Fruit fly (Drosophila melanogaster) whole organism, embryonic: ENCODE results near the gene Sap30.

Experiments used
- Atf3 ChIP-seq: fragments of 200-800 bp; sonication (Bioruptor generic); optimal IDR thresholded peaks from 3 replicates; lab custom pipeline; 2016; ENCODE audit warnings: missing biosample characterization, missing genetic modification characterization
- CG10321 ChIP-seq: fragments of 200-800 bp; sonication (Bioruptor generic); IDR thresholded peaks from 2 replicates; pipeline ENCODE4 v1.3.6; 2022; ENCODE audit warnings: missing biosample characterization, missing genetic modification characterization
- CG10543 ChIP-seq: fragments of 200-800 bp; sonication (Bioruptor generic); optimal IDR thresholded peaks from 3 replicates; lab custom pipeline; 2017; ENCODE audit warnings: missing biosample characterization, mild to moderate bottlenecking, missing genetic modification characterization, moderate library complexity
- CG10959 ChIP-seq: fragments of 200-800 bp; sonication (Bioruptor generic); IDR thresholded peaks from 2 replicates; pipeline ENCODE4 v1.3.6; 2022; ENCODE audit warnings: missing biosample characterization, missing genetic modification characterization
- CG11696 ChIP-seq: fragments of 200-800 bp; sonication (Bioruptor generic); IDR thresholded peaks from 2 replicates; pipeline ENCODE4 v1.3.6; 2022; ENCODE audit warnings: missing biosample characterization, missing genetic modification characterization
- CG12236 ChIP-seq: fragments of 200-800 bp; sonication (Bioruptor generic); optimal IDR thresholded peaks from 2 replicates; lab custom pipeline; 2016; ENCODE audit warnings: missing biosample characterization, missing genetic modification characterization
- CG12769 ChIP-seq: fragments of 200-800 bp; sonication (Bioruptor generic); optimal IDR thresholded peaks from 2 replicates; lab custom pipeline; 2019; ENCODE audit warnings: missing biosample characterization, mild to moderate bottlenecking, missing genetic modification characterization, moderate library complexity
- CG14965 ChIP-seq: fragments of 200-800 bp; sonication (Bioruptor generic); optimal IDR thresholded peaks from 2 replicates; lab custom pipeline; 2016; ENCODE audit warnings: missing biosample characterization, missing genetic modification characterization, borderline replicate concordance
- CG17612 ChIP-seq: fragments of 200-800 bp; sonication (Bioruptor generic); IDR thresholded peaks from 2 replicates; pipeline ENCODE4 v1.3.6; 2022; ENCODE audit warnings: missing biosample characterization, missing genetic modification characterization
- CG1792 ChIP-seq: fragments of 200-800 bp; sonication (Bioruptor generic); optimal IDR thresholded peaks from 2 replicates; lab custom pipeline; 2016; ENCODE audit warnings: missing biosample characterization, missing genetic modification characterization
- CG1832 ChIP-seq: fragments of 200-800 bp; sonication (Bioruptor generic); optimal IDR thresholded peaks from 2 replicates; lab custom pipeline; 2017; ENCODE audit warnings: missing biosample characterization, mild to moderate bottlenecking, missing genetic modification characterization, inconsistent platforms
- CG2199 ChIP-seq: fragments of 200-800 bp; sonication (Bioruptor generic); IDR thresholded peaks from 3 replicates; pipeline ENCODE4 v1.3.6; 2022; ENCODE audit warnings: missing biosample characterization, missing genetic modification characterization
- CG30403 ChIP-seq: fragments of 200-800 bp; sonication (Bioruptor generic); optimal IDR thresholded peaks from 3 replicates; lab custom pipeline; 2016; ENCODE audit warnings: missing biosample characterization, missing genetic modification characterization
- CG5953 ChIP-seq: fragments of 200-800 bp; sonication (Bioruptor generic); IDR thresholded peaks from 2 replicates; pipeline ENCODE4 v1.3.6; 2022; ENCODE audit warnings: missing biosample characterization, missing genetic modification characterization
- CG6175 ChIP-seq: fragments of 200-800 bp; sonication (Bioruptor generic); IDR thresholded peaks from 3 replicates; pipeline ENCODE4 v1.3.6; 2022; ENCODE audit warnings: missing biosample characterization, missing genetic modification characterization
- CG7928 ChIP-seq: fragments of 200-800 bp; sonication (Bioruptor generic); optimal IDR thresholded peaks from 2 replicates; lab custom pipeline; 2017; ENCODE audit warnings: missing biosample characterization, mild to moderate bottlenecking, missing genetic modification characterization
- CG8290 ChIP-seq, 3 experiments: fragments of 200-800 bp; sonication (Bioruptor generic); optimal IDR thresholded peaks; 2 replicates each; lab custom pipeline; 2016 to 2019; ENCODE audit warnings: missing biosample characterization in 3 of 3, missing genetic modification characterization in 3 of 3, mild to moderate bottlenecking in 2 of 3, moderate library complexity in 1 of 3
- CG9215 ChIP-seq: fragments of 200-800 bp; sonication (Bioruptor generic); IDR thresholded peaks from 2 replicates; pipeline ENCODE4 v1.3.6; 2022; ENCODE audit warnings: missing biosample characterization, missing genetic modification characterization
- CG9797 ChIP-seq: fragments of 200-800 bp; sonication (Bioruptor generic); optimal IDR thresholded peaks from 3 replicates; lab custom pipeline; 2018; ENCODE audit warnings: missing biosample characterization, mild to moderate bottlenecking, missing genetic modification characterization
- Deaf1 ChIP-seq: fragments of 200-800 bp; optimal IDR thresholded peaks from 3 replicates; lab custom pipeline; 2019; ENCODE audit warnings: missing biosample characterization, mild to moderate bottlenecking, missing genetic modification characterization, moderate library complexity
- Fer1 ChIP-seq: fragments of 200-800 bp; sonication (Bioruptor generic); optimal IDR thresholded peaks from 2 replicates; lab custom pipeline; 2017; ENCODE audit warnings: missing biosample characterization, mild to moderate bottlenecking, missing genetic modification characterization
- Hr78 ChIP-seq, 2 experiments: fragments of 200-800 bp in 1 of 2; fragments of >200 bp in 1 of 2; sonication (Bioruptor generic) in 1 of 2; optimal IDR thresholded peaks; 2 replicates each; lab custom pipeline; 2017 to 2019; ENCODE audit warnings: missing biosample characterization in 2 of 2, missing genetic modification characterization in 2 of 2, mild to moderate bottlenecking in 1 of 2, moderate library complexity in 1 of 2
- Med ChIP-seq: fragments of 200-800 bp; sonication (Bioruptor generic); peaks from one replicate; lab custom pipeline; 2016; ENCODE audit warnings: missing biosample characterization, missing genetic modification characterization, mild to moderate bottlenecking, inconsistent platforms, moderate library complexity
- Neu2 ChIP-seq: fragments of 200-800 bp; sonication (Bioruptor generic); optimal IDR thresholded peaks from 3 replicates; lab custom pipeline; 2016; ENCODE audit warnings: missing biosample characterization, missing genetic modification characterization, borderline replicate concordance
- Nf-YC ChIP-seq: fragments of 200-800 bp; optimal IDR thresholded peaks from 3 replicates; lab custom pipeline; 2019; ENCODE audit warnings: missing biosample characterization, mild to moderate bottlenecking, missing genetic modification characterization, moderate library complexity
- NfI ChIP-seq: fragments of 200-800 bp; sonication (Bioruptor generic); optimal IDR thresholded peaks from 3 replicates; lab custom pipeline; 2018; ENCODE audit warnings: missing biosample characterization, mild to moderate bottlenecking, missing genetic modification characterization, moderate library complexity
- Pdp1 ChIP-seq, 2 experiments: fragments of 200-800 bp; sonication (Bioruptor generic); optimal IDR thresholded peaks; 3 replicates each; lab custom pipeline; 2016; ENCODE audit warnings: missing biosample characterization in 2 of 2, missing genetic modification characterization in 2 of 2, mild to moderate bottlenecking in 1 of 2, moderate library complexity in 1 of 2
- Poxn ChIP-seq: fragments of 200-800 bp; sonication (Bioruptor generic); IDR thresholded peaks from 2 replicates; pipeline ENCODE4 v1.3.6; 2022; ENCODE audit warnings: missing biosample characterization, missing genetic modification characterization
- Xbp1 ChIP-seq: fragments of 200-800 bp; sonication (Bioruptor generic); optimal IDR thresholded peaks from 3 replicates; lab custom pipeline; 2016; ENCODE audit warnings: missing biosample characterization, mild to moderate bottlenecking, missing genetic modification characterization
- chinmo ChIP-seq: fragments of 200-800 bp; sonication (Bioruptor generic); IDR thresholded peaks from 4 replicates; pipeline ENCODE4 v1.3.6; 2022; ENCODE audit warnings: missing biosample characterization, missing genetic modification characterization; ENCODE audit not compliant: partially characterized antibody
- chn ChIP-seq: fragments of 200-800 bp; sonication (Bioruptor generic); optimal IDR thresholded peaks from 2 replicates; lab custom pipeline; 2016; ENCODE audit warnings: missing biosample characterization, missing genetic modification characterization
- ci ChIP-seq: fragments of 200-800 bp; sonication (Bioruptor generic); IDR thresholded peaks from 3 replicates; pipeline ENCODE4 v1.3.6; 2022; ENCODE audit warnings: missing biosample characterization, missing genetic modification characterization
- crc ChIP-seq: fragments of 200-800 bp; sonication (Bioruptor generic); optimal IDR thresholded peaks from 2 replicates; lab custom pipeline; 2016; ENCODE audit warnings: missing biosample characterization, missing genetic modification characterization
- cwo ChIP-seq: fragments of 200-800 bp; sonication (Bioruptor generic); optimal IDR thresholded peaks from 3 replicates; lab custom pipeline; 2017; ENCODE audit warnings: missing biosample characterization, missing genetic modification characterization, mild to moderate bottlenecking, moderate library complexity, missing genetic modification reagents
- eve ChIP-seq, 2 experiments: fragments of >200 bp; optimal IDR thresholded peaks; 2 replicates each; lab custom pipeline; 2017; ENCODE audit warnings: missing biosample characterization in 2 of 2, missing genetic modification characterization in 2 of 2
- fd96Cb ChIP-seq: fragments of 200-800 bp; sonication (Bioruptor generic); optimal IDR thresholded peaks from 2 replicates; lab custom pipeline; 2018; ENCODE audit warnings: missing biosample characterization, mild to moderate bottlenecking, missing genetic modification characterization, moderate library complexity
- ftz-f1 ChIP-seq: fragments of 200-800 bp; sonication (Bioruptor generic); optimal IDR thresholded peaks from 2 replicates; lab custom pipeline; 2016; ENCODE audit warnings: missing biosample characterization, missing genetic modification characterization
- gsb ChIP-seq: fragments of 200-800 bp; sonication (Bioruptor generic); IDR thresholded peaks from 2 replicates; pipeline ENCODE4 v1.3.6; 2022; ENCODE audit warnings: missing biosample characterization, missing genetic modification characterization
- hkb ChIP-seq, 2 experiments: fragments of 200-800 bp in 1 of 2; fragments of >200 bp in 1 of 2; sonication (Bioruptor generic) in 1 of 2; IDR thresholded peaks in 1 of 2; optimal IDR thresholded peaks in 1 of 2; 2 replicates each; pipeline versions ENCODE4 v1.3.6 to Lab custom; 2017 to 2022; ENCODE audit warnings: missing biosample characterization in 1 of 2, missing genetic modification characterization in 1 of 2
- ken ChIP-seq: fragments of 200-800 bp; sonication (Bioruptor generic); IDR thresholded peaks from 3 replicates; pipeline ENCODE4 v1.3.6; 2022; ENCODE audit warnings: missing biosample characterization, missing genetic modification characterization
- lov ChIP-seq, 2 experiments: fragments of 200-800 bp in 1 of 2; fragments of >200 bp in 1 of 2; sonication (Bioruptor generic) in 1 of 2; IDR thresholded peaks in 1 of 2; optimal IDR thresholded peaks in 1 of 2; 2 replicates in 1 of 2; 3 replicates in 1 of 2; pipeline versions ENCODE4 v1.3.6 to Lab custom; 2017 to 2022; ENCODE audit warnings: missing biosample characterization in 1 of 2, missing genetic modification characterization in 1 of 2
- nerfin-2 ChIP-seq: fragments of 200-800 bp; sonication (Bioruptor generic); IDR thresholded peaks from 2 replicates; pipeline ENCODE4 v1.3.6; 2022; ENCODE audit warnings: missing biosample characterization, missing genetic modification characterization; ENCODE audit not compliant: partially characterized antibody
- phol ChIP-seq: fragments of 200-800 bp; sonication (Bioruptor generic); optimal IDR thresholded peaks from 3 replicates; lab custom pipeline; 2018; ENCODE audit warnings: missing biosample characterization, mild to moderate bottlenecking, missing genetic modification characterization, moderate library complexity
- sd ChIP-seq: fragments of 200-800 bp; sonication (Bioruptor generic); optimal IDR thresholded peaks from 3 replicates; lab custom pipeline; 2018; ENCODE audit warnings: missing biosample characterization, mild to moderate bottlenecking, missing genetic modification characterization, moderate library complexity
- slbo ChIP-seq: fragments of 200-800 bp; sonication (Bioruptor generic); IDR thresholded peaks from 2 replicates; pipeline ENCODE4 v1.3.6; 2022; ENCODE audit warnings: missing biosample characterization, missing genetic modification characterization
- sr ChIP-seq: fragments of 200-800 bp; sonication (Bioruptor generic); IDR thresholded peaks from 3 replicates; pipeline ENCODE4 v1.3.6; 2022; ENCODE audit warnings: missing biosample characterization, missing genetic modification characterization

The Sap30 gene

DNA sequence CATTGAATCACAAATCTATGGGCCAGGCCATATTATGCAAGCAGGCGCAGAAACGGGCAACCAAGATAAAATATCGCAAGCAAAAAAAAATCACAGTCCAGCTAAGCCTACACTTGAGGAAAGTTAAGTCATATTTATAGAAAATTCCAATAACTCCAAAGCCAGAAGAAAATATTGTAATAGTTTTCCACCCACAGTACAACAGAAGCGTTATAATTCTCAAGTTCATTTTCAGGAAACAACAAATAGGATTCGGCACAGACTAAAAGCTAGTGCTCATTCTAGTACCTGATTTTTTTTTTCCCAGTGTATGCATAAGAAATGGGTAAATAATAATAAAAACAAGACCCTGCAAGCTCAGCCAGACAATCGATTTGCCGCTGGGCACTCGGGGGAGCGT, 21.3 kb upstream of the Sap30 start (continued):
- TF ChIP-seq gsb (GFP tag; lab: Robert Waterston, UW) (no peak), Xbp1 (GFP tag; lab: Kevin White, UChicago) (no peak), CG11696 (GFP tag; lab: Robert Waterston, UW) (no peak), CG12236 (GFP tag; lab: Kevin White, UChicago) (no peak), crc (GFP tag; lab: Kevin White, UChicago) (no peak), Pdp1 (GFP tag; optimal IDR thresholded peaks at IDR 0.05; lab: Kevin White, UChicago) (peak in 1 of 2 experiments; percentile 4), NfI (GFP tag; lab: Kevin White, UChicago) (no peak), fd96Cb (tag; lab: Kevin White, UChicago) (no peak), CG9797 (GFP tag; lab: Kevin White, UChicago) (no peak), CG14965 (GFP tag; lab: Kevin White, UChicago) (no peak), Poxn (GFP tag; lab: Robert Waterston, UW) (no peak), Fer1 (no peak), CG7928 (GFP tag; lab: Kevin White, UChicago) (no peak), CG30403 (GFP tag; lab: Kevin White, UChicago) (no peak), Deaf1 (no peak), CG6175 (no peak), ken (no peak), CG10959 (no peak), Neu2 (GFP tag; lab: Kevin White, UChicago) (no peak), hkb (optimal IDR thresholded peaks at IDR 0.05; lab: Kevin White, UChicago) (no peak), hkb (GFP tag; IDR thresholded peaks at IDR 0.05; lab: Robert Waterston, UW) (no peak), nerfin-2 (GFP tag; lab: Robert Waterston, UW) (no peak), CG1792 (GFP tag; lab: Kevin White, UChicago) (no peak)

DNA sequence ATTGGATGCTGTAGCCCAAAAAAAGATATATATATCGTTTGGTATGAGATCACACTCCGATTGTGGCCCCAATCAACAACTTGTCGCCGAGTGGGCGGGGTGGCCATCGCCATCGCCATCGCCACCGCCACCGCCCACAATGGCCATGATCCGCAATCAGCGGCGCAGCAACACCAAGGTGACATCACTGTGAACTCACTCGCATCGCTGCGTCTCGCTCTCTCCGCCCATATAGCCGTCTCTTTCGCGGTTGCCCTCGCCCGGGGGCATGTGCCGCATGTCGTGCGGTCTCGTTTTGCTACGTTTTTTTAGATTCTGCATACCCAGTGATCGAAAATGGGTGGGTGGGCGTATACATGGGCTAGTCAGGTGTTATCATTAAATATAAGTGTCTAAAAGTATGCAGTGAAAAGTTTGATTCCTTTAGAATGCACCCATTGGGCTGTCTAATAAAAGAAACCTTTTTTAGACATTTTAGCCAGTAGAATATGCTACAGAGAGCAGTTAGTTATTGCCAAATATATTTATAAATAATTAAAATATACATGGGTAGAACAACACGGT, 20.1 kb upstream of the Sap30 start:
- TF ChIP-seq phol, result no peak
- peak; percentile 96 for TF ChIP-seq ftz-f1 (GFP tag; lab: Kevin White, UChicago)
- peak; percentile 38 for TF ChIP-seq CG10543 (GFP tag; lab: Kevin White, UChicago)
- peak; percentile 82; the same call in 3 of the 4 replicates for TF ChIP-seq chinmo (GFP tag; lab: Robert Waterston, UW)
- peak; percentile 66 for TF ChIP-seq CG1832
- peak; percentile 99 for TF ChIP-seq sr (GFP tag; lab: Robert Waterston, UW)
- TF ChIP-seq sd (tag; lab: Kevin White, UChicago), result peak; percentile 19
- peak; percentile 54 for TF ChIP-seq CG12769
- TF ChIP-seq CG9215 (GFP tag; lab: Robert Waterston, UW), result no peak
- TF ChIP-seq CG6175, result peak; percentile 71; the same call in 2 of the 3 replicates
- TF ChIP-seq slbo (GFP tag; lab: Robert Waterston, UW), result peak; percentile 20; the same call in 1 of the 2 replicates
- TF ChIP-seq CG17612 (GFP tag; lab: Robert Waterston, UW), result peak; percentile 96
- peak in 1 of 2 experiments; percentile 16 for TF ChIP-seq Pdp1 (GFP tag; optimal IDR thresholded peaks at IDR 0.05; lab: Kevin White, UChicago)
- TF ChIP-seq lov (optimal IDR thresholded peaks at IDR 0.05; lab: Kevin White, UChicago), result no peak
- no peak for TF ChIP-seq lov (GFP tag; IDR thresholded peaks at IDR 0.05; lab: Robert Waterston, UW)
- TF ChIP-seq eve (GFP tag; optimal IDR thresholded peaks at IDR 0.05; lab: Kevin White, UChicago), result no peak
- no peak for TF ChIP-seq chn
- TF ChIP-seq CG2199 (GFP tag; lab: Robert Waterston, UW), result 0 out of 3 replicates have a peak, but pooled peaks have one; percentile 19
- peak; percentile 89 for TF ChIP-seq CG10321 (GFP tag; lab: Robert Waterston, UW)
- no peak for TF ChIP-seq CG5953
- TF ChIP-seq ci (GFP tag; lab: Robert Waterston, UW), result peak; percentile 50; the same call in 1 of the 3 replicates
- peak; percentile 21 for TF ChIP-seq Nf-YC
- TF ChIP-seq CG8290 (GFP tag; optimal IDR thresholded peaks at IDR 0.05; lab: Kevin White, UChicago), result no peak
- TF ChIP-seq CG8290 (tag; optimal IDR thresholded peaks at IDR 0.05; lab: Kevin White, UChicago), result peak; percentile 50 to 69
- peak; percentile 26 for TF ChIP-seq cwo
- peak in 1 of 2 experiments; percentile 91 for TF ChIP-seq Hr78 (GFP tag; optimal IDR thresholded peaks at IDR 0.05; lab: Kevin White, UChicago)
- TF ChIP-seq Atf3, result peak; percentile 47
- peak; percentile 42 for TF ChIP-seq Med (GFP tag; lab: Kevin White, UChicago)
- TF ChIP-seq, all 482 proteins: peak for 20
